Fruit fly (Drosophila melanogaster) ovary, adult (tissue): ENCODE results near the gene CG10631.
A peak's percentile ranks its signal among the peaks of the same experiment; 100 is the strongest.

Experiments
- CG17801 ChIP-seq: fragments of 200-800 bp; optimal IDR thresholded peaks from 2 replicates; lab custom pipeline; 2019; ENCODE audit warnings: missing biosample characterization, mild to moderate bottlenecking, missing genetic modification characterization, moderate library complexity; ENCODE audit not compliant: partially characterized antibody

CG10631 gene

dm6 chr2L:19756716-19757115 lies at the start of gene CG10631:
CG10631 (minus strand) TSS chr2L:19756904.
- TF ChIP-seq CG17801 (GFP tag; lab: Kevin White, UChicago) = peak; percentile 39

DNA sequence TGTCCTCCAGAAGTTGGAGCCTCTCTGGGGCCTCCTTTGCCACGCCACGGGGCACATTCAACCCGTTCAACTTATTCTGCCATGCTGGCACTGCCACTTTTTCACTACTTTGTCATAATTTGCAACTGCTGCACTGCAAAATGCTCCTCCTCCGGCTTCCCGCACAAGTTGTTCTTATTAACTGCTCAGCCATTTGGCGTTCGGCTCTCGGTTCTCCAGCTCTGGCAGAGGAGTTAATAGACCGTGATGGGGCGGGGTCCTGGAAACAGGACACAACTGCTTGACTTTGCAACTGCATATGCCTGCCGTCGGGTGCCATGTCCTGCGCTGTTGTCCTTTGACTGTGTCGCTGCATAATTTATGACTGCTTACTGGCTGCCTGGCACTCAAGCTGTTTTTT lies 48.3 kb upstream of the CG10631 start:
- no peak for TF ChIP-seq CG17801 (GFP tag; lab: Kevin White, UChicago)

- no peak for TF ChIP-seq CG17801 (GFP tag; lab: Kevin White, UChicago)
Observed at dm6 chr2L:19801951-19802612, 45.4 kb upstream of the CG10631 start.

DNA sequence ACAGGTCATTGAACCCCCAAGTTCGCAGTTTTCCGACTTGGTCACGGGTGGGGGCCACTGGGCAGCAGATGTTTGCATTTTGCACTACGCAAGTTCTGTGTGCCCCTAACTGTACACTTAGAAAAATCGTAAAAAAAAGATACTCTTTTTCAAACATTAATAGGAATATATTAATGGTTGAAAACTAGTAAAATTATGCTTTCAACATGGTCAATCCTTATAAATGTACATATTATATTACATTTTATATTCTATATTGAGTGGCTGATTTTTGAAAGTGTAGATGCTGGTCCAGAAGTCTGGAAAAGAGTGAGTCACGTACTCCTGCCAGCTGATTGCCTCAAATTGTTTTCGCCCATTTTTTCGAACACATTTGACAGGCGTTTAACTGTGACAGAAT lies 44.0 kb upstream of the CG10631 start:
- no peak for TF ChIP-seq CG17801 (GFP tag; lab: Kevin White, UChicago)

DNA sequence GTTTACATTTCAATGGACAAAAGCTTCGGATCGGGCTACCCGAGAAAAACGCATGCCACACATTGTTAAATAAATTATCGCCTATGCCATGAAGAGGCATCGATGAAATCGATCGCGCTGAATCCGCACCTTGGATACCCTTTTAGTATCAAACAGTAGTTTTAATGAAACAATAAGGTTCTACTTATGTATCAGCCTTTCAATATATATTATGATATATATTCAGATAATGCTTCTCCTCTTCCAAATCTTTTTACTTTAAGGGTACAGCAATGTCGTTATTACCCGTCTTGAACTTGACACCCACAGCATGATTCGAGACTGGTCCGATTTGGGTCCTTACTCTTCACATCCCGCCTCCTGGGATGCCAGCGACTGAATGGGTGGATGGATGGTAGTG lies 43.2 kb upstream of the CG10631 start:
- no peak for TF ChIP-seq CG17801 (GFP tag; lab: Kevin White, UChicago)

dm6 chr2L:19796111-19796451 lies 39.4 kb upstream of the CG10631 start, which contains the start of gene sick:
sick (plus strand) TSS chr2L:19796365.
- TF ChIP-seq CG17801 (GFP tag; lab: Kevin White, UChicago) = no peak

dm6 chr2L:19795320-19796110 lies 38.8 kb upstream of the CG10631 start:
- peak; percentile 11 for TF ChIP-seq CG17801 (GFP tag; lab: Kevin White, UChicago)

- peak; percentile 9 for TF ChIP-seq CG17801 (GFP tag; lab: Kevin White, UChicago)
Observed at dm6 chr2L:19791321-19792281, 34.9 kb upstream of the CG10631 start, which contains the start of the genes CdGAPr and CG10466. CdGAPr (minus strand) TSS chr2L:19791882. CG10466 (plus strand) TSS chr2L:19792104.

DNA sequence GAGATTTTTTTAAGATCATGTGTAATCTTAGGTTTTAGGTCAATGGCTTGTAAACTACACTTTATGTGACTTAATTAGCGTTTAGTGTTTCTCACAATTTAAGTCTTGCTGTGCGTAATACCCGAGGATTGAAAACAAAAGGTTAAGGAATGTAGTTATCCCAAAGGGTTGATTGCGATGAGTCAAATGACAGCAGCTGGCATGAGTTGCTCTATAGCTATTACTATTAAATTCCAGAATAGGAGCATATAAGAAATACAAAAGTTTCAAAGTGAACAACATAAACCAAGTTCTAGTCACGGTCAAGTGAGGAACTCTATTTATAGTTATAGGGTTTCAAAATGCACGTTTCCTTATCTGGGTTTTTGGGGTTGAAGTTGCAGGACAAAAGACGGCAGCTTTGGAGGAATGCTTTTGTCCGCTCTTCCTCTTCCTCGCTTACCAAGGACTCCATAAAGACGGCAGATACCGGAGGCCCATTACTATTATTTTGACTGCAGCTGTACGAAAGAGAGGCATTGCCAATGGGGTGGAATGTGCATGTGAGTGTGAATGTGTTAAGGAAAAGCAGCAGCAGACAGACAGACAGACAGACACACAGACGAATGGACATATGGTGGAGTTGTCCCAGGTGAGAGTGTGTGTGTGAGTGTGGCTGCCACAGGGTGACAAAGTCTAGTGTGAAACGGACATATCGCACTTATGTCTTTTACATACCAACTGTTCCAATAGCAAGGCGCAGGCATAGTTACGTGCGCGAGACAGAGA lies 34.0 kb upstream of the CG10631 start:
- no peak for TF ChIP-seq CG17801 (GFP tag; lab: Kevin White, UChicago)

dm6 chr2L:19788735-19789134 lies 32.0 kb upstream of the CG10631 start:
- no peak for TF ChIP-seq CG17801 (GFP tag; lab: Kevin White, UChicago)

dm6 chr2L:19787930-19788329 lies 31.2 kb upstream of the CG10631 start:
- no peak for TF ChIP-seq CG17801 (GFP tag; lab: Kevin White, UChicago)

dm6 chr2L:19784827-19785569 lies 28.3 kb upstream of the CG10631 start:
- TF ChIP-seq CG17801 (GFP tag; lab: Kevin White, UChicago) = no peak

- TF ChIP-seq CG17801 (GFP tag; lab: Kevin White, UChicago) = no peak
Observed at dm6 chr2L:19774278-19774677, 17.6 kb upstream of the CG10631 start.
